Worm (Caenorhabditis elegans): ENCODE data around the gene C31E10.5.

C31E10.5 gene

ce11 chrX:13948167-13948566, 47.5 kb downstream of the C31E10.5 start:
- no peak for TF ChIP-seq ztf-11 (tag; optimal IDR thresholded peaks at IDR 0.05)
- TF ChIP-seq hlh-1 (tag; optimal IDR thresholded peaks at IDR 0.05), result peak; percentile 35
- TF ChIP-seq cnd-1 (tag; optimal IDR thresholded peaks at IDR 0.05), result peak; percentile 82
- TF ChIP-seq drap-1 (GFP tag; optimal IDR thresholded peaks at IDR 0.05), result peak; percentile 46
- peak; percentile 38 for TF ChIP-seq sptf-1 (tag; optimal IDR thresholded peaks at IDR 0.05)
- peak; percentile 3 for TF ChIP-seq ces-1 (GFP tag; optimal IDR thresholded peaks at IDR 0.05)
- TF ChIP-seq blmp-1 (tag; optimal IDR thresholded peaks at IDR 0.05), result no peak
- peak; percentile 30 for TF ChIP-seq pha-4 (tag; optimal IDR thresholded peaks at IDR 0.05)
- no peak for TF ChIP-seq nhr-12 (tag; optimal IDR thresholded peaks at IDR 0.05)
- peak; percentile 50 for TF ChIP-seq lin-32 (GFP tag; optimal IDR thresholded peaks at IDR 0.05)
- peak; percentile 49 for TF ChIP-seq unc-120 (tag; optimal IDR thresholded peaks at IDR 0.05; ENCODE audit: poor library complexity, severe bottlenecking)
- peak; percentile 36 for TF ChIP-seq lin-13 (tag; optimal IDR thresholded peaks at IDR 0.05)
- peak; percentile 54 for TF ChIP-seq mls-2 (tag; optimal IDR thresholded peaks at IDR 0.05)
- no peak for TF ChIP-seq tbx-8 (GFP tag; optimal IDR thresholded peaks at IDR 0.05)
- no peak for TF ChIP-seq M03D4.4 (tag; optimal IDR thresholded peaks at IDR 0.05)
- TF ChIP-seq nhr-2 (tag; optimal IDR thresholded peaks at IDR 0.05), result peak; percentile 42
- TF ChIP-seq bed-3 (GFP tag; optimal IDR thresholded peaks at IDR 0.05), result no peak

- no peak for TF ChIP-seq lin-32 (GFP tag; optimal IDR thresholded peaks at IDR 0.05)
- no peak for TF ChIP-seq M03D4.4 (tag; optimal IDR thresholded peaks at IDR 0.05)
- TF ChIP-seq hlh-1 (tag; optimal IDR thresholded peaks at IDR 0.05), result no peak
- TF ChIP-seq elt-3 (tag; optimal IDR thresholded peaks at IDR 0.05), result no peak
- TF ChIP-seq unc-120 (tag; optimal IDR thresholded peaks at IDR 0.05; ENCODE audit: poor library complexity, severe bottlenecking), result no peak
- TF ChIP-seq nhr-237 (tag; optimal IDR thresholded peaks at IDR 0.05), result no peak
- TF ChIP-seq drap-1 (GFP tag; optimal IDR thresholded peaks at IDR 0.05), result no peak
- TF ChIP-seq flh-1 (GFP tag; optimal IDR thresholded peaks at IDR 0.05), result no peak
- no peak for TF ChIP-seq nhr-12 (tag; optimal IDR thresholded peaks at IDR 0.05)
- TF ChIP-seq cnd-1 (tag; optimal IDR thresholded peaks at IDR 0.05), result no peak
- TF ChIP-seq nhr-28 (tag; optimal IDR thresholded peaks at IDR 0.05), result no peak
- no peak for TF ChIP-seq sem-2 (GFP tag; optimal IDR thresholded peaks at IDR 0.05)
- TF ChIP-seq ham-2 (GFP tag; optimal IDR thresholded peaks at IDR 0.05), result no peak
Observed at ce11 chrX:13946693-13947583, 48.7 kb downstream of the C31E10.5 start.

DNA sequence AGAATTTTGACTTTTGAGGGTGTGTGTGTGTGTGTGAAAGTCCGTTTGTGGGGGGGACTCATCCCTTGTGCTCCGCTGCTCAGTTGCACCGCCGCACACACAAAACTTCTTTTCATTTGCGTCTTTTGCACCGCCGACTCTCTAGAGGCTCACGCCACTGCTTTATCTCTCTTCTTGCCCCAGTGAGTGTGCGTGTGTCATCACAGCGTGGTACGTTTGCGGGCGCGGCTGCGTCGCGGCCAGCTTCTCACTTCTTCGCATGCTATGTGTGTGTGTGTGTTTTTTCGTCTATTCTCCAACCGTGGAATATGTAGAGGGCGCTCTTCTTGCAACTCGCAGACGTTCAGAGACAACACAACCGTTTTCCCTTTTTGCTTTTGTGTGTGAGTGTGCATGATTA, 50.1 kb downstream of the C31E10.5 start:
- TF ChIP-seq unc-62 (GFP tag; optimal IDR thresholded peaks at IDR 0.05) (no peak), bed-3 (GFP tag; optimal IDR thresholded peaks at IDR 0.05) (no peak), sptf-1 (tag; optimal IDR thresholded peaks at IDR 0.05) (peak; percentile 18), ces-1 (GFP tag; optimal IDR thresholded peaks at IDR 0.05) (no peak), ceh-83 (GFP tag; optimal IDR thresholded peaks at IDR 0.05) (no peak), zip-8 (tag; optimal IDR thresholded peaks at IDR 0.05) (no peak), hlh-1 (tag; optimal IDR thresholded peaks at IDR 0.05) (peak; percentile 17), nhr-237 (tag; optimal IDR thresholded peaks at IDR 0.05) (peak; percentile 3), nhr-2 (tag; optimal IDR thresholded peaks at IDR 0.05) (no peak), ceh-43 (GFP tag; optimal IDR thresholded peaks at IDR 0.05) (peak; percentile 3), ham-2 (GFP tag; optimal IDR thresholded peaks at IDR 0.05) (no peak), mab-5 (tag; optimal IDR thresholded peaks at IDR 0.05) (no peak), lin-13 (tag; optimal IDR thresholded peaks at IDR 0.05) (no peak), M03D4.4 (tag; optimal IDR thresholded peaks at IDR 0.05) (no peak), tbx-8 (GFP tag; optimal IDR thresholded peaks at IDR 0.05) (no peak), ceh-39 (tag; optimal IDR thresholded peaks at IDR 0.05) (no peak), sem-2 (GFP tag; optimal IDR thresholded peaks at IDR 0.05) (no peak), flh-1 (GFP tag; optimal IDR thresholded peaks at IDR 0.05) (no peak), nhr-12 (tag; optimal IDR thresholded peaks at IDR 0.05) (no peak), unc-39 (tag; optimal IDR thresholded peaks at IDR 0.05) (no peak), nhr-76 (tag; optimal IDR thresholded peaks at IDR 0.05) (no peak), unc-120 (tag; optimal IDR thresholded peaks at IDR 0.05; ENCODE audit: poor library complexity, severe bottlenecking) (peak; percentile 30), nhr-28 (tag; optimal IDR thresholded peaks at IDR 0.05) (no peak), elt-3 (tag; optimal IDR thresholded peaks at IDR 0.05) (no peak), snpc-4 (tag; optimal IDR thresholded peaks at IDR 0.05) (no peak), ztf-11 (tag; optimal IDR thresholded peaks at IDR 0.05) (no peak), cnd-1 (tag; optimal IDR thresholded peaks at IDR 0.05) (peak; percentile 25), blmp-1 (tag; optimal IDR thresholded peaks at IDR 0.05) (no peak), pha-4 (tag; optimal IDR thresholded peaks at IDR 0.05) (peak; percentile 61), drap-1 (GFP tag; optimal IDR thresholded peaks at IDR 0.05) (no peak), mep-1 (tag; optimal IDR thresholded peaks at IDR 0.05) (peak; percentile 21), lsy-2 (tag; optimal IDR thresholded peaks at IDR 0.05) (no peak), elt-1 (tag; optimal IDR thresholded peaks at IDR 0.05; ENCODE audit: borderline replicate concordance, insufficient read depth) (no peak), lin-32 (GFP tag; optimal IDR thresholded peaks at IDR 0.05) (no peak), mls-2 (tag; optimal IDR thresholded peaks at IDR 0.05) (peak; percentile 45)

Data from whole organism, mixed stage, embryonic.